Fruit fly (Drosophila melanogaster): ENCODE data around the gene Naglu.

The Naglu gene

dm6 chr2L:8365701-8366643 lies 45.7 kb downstream of the Naglu start, which contains the start of gene Pp2A-29B (continued):
- peak; percentile 19 for TF ChIP-seq D19A (tag; optimal IDR thresholded peaks at IDR 0.05)
- peak; percentile 99 for TF ChIP-seq sna (GFP tag; IDR thresholded peaks at IDR 0.05; ENCODE audit: partially characterized antibody)
- peak; percentile 52 for TF ChIP-seq gfzf (GFP tag; optimal IDR thresholded peaks at IDR 0.05)
- TF ChIP-seq CG2116 (GFP tag; optimal IDR thresholded peaks at IDR 0.05) = peak; percentile 91
- TF ChIP-seq CG18619 (GFP tag; optimal IDR thresholded peaks at IDR 0.05) = peak; percentile 27
- peak; percentile 89 for TF ChIP-seq CG11560 (tag; IDR thresholded peaks at IDR 0.05)
- peak; percentile 48 for TF ChIP-seq gem (tag; optimal IDR thresholded peaks at IDR 0.05)
- no peak for TF ChIP-seq hth (optimal IDR thresholded peaks at IDR 0.05)
- no peak for TF ChIP-seq schlank (tag; optimal IDR thresholded peaks at IDR 0.05)
- peak; percentile 61 for TF ChIP-seq CG2712 (tag; optimal IDR thresholded peaks at IDR 0.05)
- peak; percentile 8 for TF ChIP-seq lilli (GFP tag; optimal IDR thresholded peaks at IDR 0.05)
- TF ChIP-seq Deaf1 (tag; optimal IDR thresholded peaks at IDR 0.05) = peak; percentile 7
- peak; percentile 98 for TF ChIP-seq unc-4 (GFP tag; IDR thresholded peaks at IDR 0.05; ENCODE audit: partially characterized antibody)
- peak; percentile 37 for TF ChIP-seq CG15479 (GFP tag; optimal IDR thresholded peaks at IDR 0.05)
- peak; percentile 22 for TF ChIP-seq scrt (GFP tag; optimal IDR thresholded peaks at IDR 0.05)
- no peak for TF ChIP-seq pho (GFP tag; optimal IDR thresholded peaks at IDR 0.05)

DNA sequence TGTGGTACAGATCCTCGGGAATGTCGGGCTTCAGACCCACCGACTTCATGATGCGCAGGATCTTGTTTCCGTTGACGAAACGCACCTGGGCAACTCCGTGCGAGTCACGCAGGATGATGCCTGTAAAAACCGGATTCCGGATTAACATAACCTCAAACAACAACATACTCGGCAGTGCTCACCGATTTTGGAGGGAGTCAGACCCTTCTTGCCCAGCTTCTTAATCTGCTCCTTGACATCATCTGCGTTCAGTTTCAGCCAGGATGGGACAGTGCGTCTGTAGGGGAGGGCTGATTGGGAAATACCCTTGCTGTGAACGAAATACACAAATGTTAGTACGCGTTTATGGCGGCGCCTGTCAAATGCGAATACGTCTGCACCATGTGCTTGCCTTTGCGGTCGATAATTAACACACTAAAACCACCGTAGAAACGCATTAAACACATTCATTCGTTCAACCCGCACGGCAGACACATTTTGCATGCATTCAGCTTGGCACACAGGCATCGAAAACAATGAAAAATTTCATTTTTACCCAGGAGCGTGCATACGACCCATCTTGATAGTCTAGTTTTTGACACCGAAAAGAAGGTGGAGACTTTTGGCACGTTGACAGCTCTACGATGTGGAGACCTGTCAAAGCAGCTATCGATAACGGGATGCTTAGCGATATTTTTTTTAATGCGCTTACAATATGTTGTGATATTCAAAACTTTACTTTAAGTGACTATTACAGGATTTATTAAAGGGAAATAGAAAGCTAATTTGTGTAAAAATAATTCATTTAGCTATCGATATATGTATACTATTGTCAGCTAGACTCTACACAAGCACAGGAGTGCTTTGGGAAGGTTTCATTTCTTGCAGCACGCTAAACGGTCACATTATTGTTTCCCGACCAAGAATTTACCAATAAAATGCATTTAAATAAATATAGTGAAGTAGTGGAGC lies 47.4 kb downstream of the Naglu start, which contains the start of the genes RpS13 and CSN8:
Gene RpS13, minus strand, starts transcription at position 657 of the 951 bp plus-strand sequence.
Gene CSN8, plus strand, starts transcription at position 850 of the 951 bp plus-strand sequence.
- TF ChIP-seq sna (GFP tag; IDR thresholded peaks at IDR 0.05; ENCODE audit: partially characterized antibody) = peak; percentile 95
- TF ChIP-seq Gug (GFP tag; IDR thresholded peaks at IDR 0.05) = no peak
- peak; percentile 86 for TF ChIP-seq CG6791 (GFP tag; IDR thresholded peaks at IDR 0.05; ENCODE audit: partially characterized antibody)
- TF ChIP-seq mld (GFP tag; IDR thresholded peaks at IDR 0.05; ENCODE audit: partially characterized antibody) = peak; percentile 75; the same call in 2 of the 3 replicates
- TF ChIP-seq CG11093 (GFP tag; IDR thresholded peaks at IDR 0.05) = no peak
- peak; percentile 54; the same call in 1 of the 2 replicates for TF ChIP-seq CG31441 (GFP tag; IDR thresholded peaks at IDR 0.05)
- TF ChIP-seq D19A (tag; optimal IDR thresholded peaks at IDR 0.05) = no peak
- no peak for TF ChIP-seq dpn (GFP tag; optimal IDR thresholded peaks at IDR 0.05)
- peak; percentile 75 for TF ChIP-seq Dref (GFP tag; IDR thresholded peaks at IDR 0.05)
- TF ChIP-seq Six4 (GFP tag; optimal IDR thresholded peaks at IDR 0.05) = no peak
- peak; percentile 29 for TF ChIP-seq CG17385 (GFP tag; optimal IDR thresholded peaks at IDR 0.05)
- TF ChIP-seq unpg (GFP tag; optimal IDR thresholded peaks at IDR 0.05) = peak; percentile 27
- TF ChIP-seq hbn (GFP tag; IDR thresholded peaks at IDR 0.05; ENCODE audit: partially characterized antibody) = peak; percentile 93
- TF ChIP-seq CG30020 (tag; optimal IDR thresholded peaks at IDR 0.05) = peak; percentile 64
- peak; percentile 8 for TF ChIP-seq CHES-1-like (GFP tag; optimal IDR thresholded peaks at IDR 0.05)
- no peak for TF ChIP-seq pb (GFP tag; optimal IDR thresholded peaks at IDR 0.05)
- peak; percentile 12 for TF ChIP-seq CG1233 (GFP tag; optimal IDR thresholded peaks at IDR 0.05)
- TF ChIP-seq Asciz (GFP tag; optimal IDR thresholded peaks at IDR 0.05) = peak; percentile 37
- peak; percentile 23 for TF ChIP-seq CG31365 (tag; optimal IDR thresholded peaks at IDR 0.05)
- 0 out of 2 replicates have a peak, but pooled peaks have one; percentile 4 for TF ChIP-seq chm (GFP tag; IDR thresholded peaks at IDR 0.05)
- TF ChIP-seq ro (GFP tag; IDR thresholded peaks at IDR 0.05) = no peak
- TF ChIP-seq fd96Cb (tag; optimal IDR thresholded peaks at IDR 0.05) = no peak
- peak; percentile 27 for TF ChIP-seq sd (tag; optimal IDR thresholded peaks at IDR 0.05)
- peak; percentile 38 for TF ChIP-seq CG18262 (tag; optimal IDR thresholded peaks at IDR 0.05)
- peak; percentile 98 for TF ChIP-seq Scr (GFP tag; IDR thresholded peaks at IDR 0.05; ENCODE audit: partially characterized antibody)
- TF ChIP-seq klu (GFP tag; IDR thresholded peaks at IDR 0.05) = no peak
- TF ChIP-seq ci (GFP tag; IDR thresholded peaks at IDR 0.05) = 0 out of 3 replicates have a peak, but pooled peaks have one; percentile 15
- no peak for TF ChIP-seq so (GFP tag; IDR thresholded peaks at IDR 0.05)
- peak; percentile 46 for TF ChIP-seq Vsx1 (GFP tag; optimal IDR thresholded peaks at IDR 0.05)
- peak; percentile 93 for TF ChIP-seq Sin3A (optimal IDR thresholded peaks at IDR 0.05)

Data from whole organism, embryonic.